Fruit fly (Drosophila melanogaster) whole organism, embryonic: ENCODE measurements around the gene CG17321.

Experiments
- CG10147 ChIP-seq: fragments of 200-800 bp; sonication (Bioruptor generic); optimal IDR thresholded peaks from 2 replicates; lab custom pipeline; 2019; ENCODE audit warnings: missing biosample characterization, mild to moderate bottlenecking, missing genetic modification characterization, moderate library complexity
- CG17829 ChIP-seq: fragments of 200-800 bp; optimal IDR thresholded peaks from 2 replicates; lab custom pipeline; 2019; ENCODE audit warnings: missing biosample characterization, mild to moderate bottlenecking, missing genetic modification characterization, moderate library complexity
- CG2129 ChIP-seq: fragments of 200-800 bp; sonication (Bioruptor generic); IDR thresholded peaks from 2 replicates; pipeline ENCODE4 v1.3.6; 2022; ENCODE audit warnings: missing biosample characterization, missing genetic modification characterization; ENCODE audit not compliant: partially characterized antibody
- CG8359 ChIP-seq: fragments of 200-800 bp; sonication (Bioruptor generic); optimal IDR thresholded peaks from 2 replicates; lab custom pipeline; 2017; ENCODE audit warnings: missing biosample characterization, mild to moderate bottlenecking, missing genetic modification characterization, borderline replicate concordance
- CTCF ChIP-seq: fragments of 200-800 bp; sonication (Bioruptor generic); optimal IDR thresholded peaks from 2 replicates; lab custom pipeline; 2017; ENCODE audit warnings: missing biosample characterization, mild to moderate bottlenecking, missing genetic modification characterization, moderate library complexity
- grau ChIP-seq: fragments of 200-800 bp; optimal IDR thresholded peaks from 3 replicates; lab custom pipeline; 2019; ENCODE audit warnings: missing biosample characterization, mild to moderate bottlenecking, missing genetic modification characterization, moderate library complexity
- lola ChIP-seq, 3 experiments: fragments of >200 bp in 2 of 3; fragments of 200-800 bp in 1 of 3; sonication (Bioruptor generic) in 1 of 3; optimal IDR thresholded peaks; 2 replicates each; lab custom pipeline; 2017 to 2019; ENCODE audit warnings: missing biosample characterization in 3 of 3, missing genetic modification characterization in 3 of 3, mild to moderate bottlenecking in 1 of 3, moderate library complexity in 1 of 3
- sens-2 ChIP-seq: fragments of 200-800 bp; sonication (Bioruptor generic); IDR thresholded peaks from 2 replicates; pipeline ENCODE4 v1.3.6; 2022; ENCODE audit warnings: missing biosample characterization, missing genetic modification characterization

dm6 chr2L:18864093-18864492, 19.1 kb downstream of the CG17321 start:
- TF ChIP-seq CG8359 (GFP tag; lab: Kevin White, UChicago) (no peak), CG2129 (GFP tag; lab: Robert Waterston, UW) (no peak), CG10147 (GFP tag; lab: Kevin White, UChicago) (no peak), grau (tag; lab: Kevin White, UChicago) (no peak), lola (GFP tag; optimal IDR thresholded peaks at IDR 0.05; lab: Kevin White, UChicago) (no peak), CG17829 (tag; lab: Kevin White, UChicago) (no peak), sens-2 (no peak), CTCF (GFP tag; lab: Kevin White, UChicago) (no peak)
